Fruit fly (Drosophila melanogaster) whole organism, embryonic: Measurements from ENCODE around the gene CG4278.
A peak's percentile ranks its signal among the peaks of the same experiment; 100 is the strongest.

Experiments used
- CG1233 ChIP-seq: fragments of 200-800 bp; sonication (Bioruptor generic); optimal IDR thresholded peaks from 4 replicates; lab custom pipeline; 2018; ENCODE audit warnings: missing biosample characterization, mild to moderate bottlenecking, missing genetic modification characterization
- CG13287 ChIP-seq: fragments of 200-800 bp; sonication (Bioruptor generic); IDR thresholded peaks from 2 replicates; pipeline ENCODE4 v1.3.6; 2022; ENCODE audit warnings: missing biosample characterization, missing genetic modification characterization; ENCODE audit not compliant: partially characterized antibody
- CG13296 ChIP-seq: fragments of 200-800 bp; sonication (Bioruptor generic); optimal IDR thresholded peaks from 3 replicates; lab custom pipeline; 2018; ENCODE audit warnings: missing biosample characterization, mild to moderate bottlenecking, missing genetic modification characterization
- CG13624 ChIP-seq: fragments of 200-800 bp; sonication (Bioruptor generic); optimal IDR thresholded peaks from 2 replicates; lab custom pipeline; 2016; ENCODE audit warnings: missing biosample characterization, missing genetic modification characterization
- CG1529 ChIP-seq: fragments of 200-800 bp; sonication (Bioruptor generic); optimal IDR thresholded peaks from 3 replicates; lab custom pipeline; 2018; ENCODE audit warnings: missing biosample characterization, missing genetic modification characterization
- CG17361 ChIP-seq: fragments of 200-800 bp; sonication (Bioruptor generic); IDR thresholded peaks from 3 replicates; pipeline ENCODE4 v1.3.6; 2022; ENCODE audit warnings: missing biosample characterization, missing genetic modification characterization
- CG2129 ChIP-seq: fragments of 200-800 bp; sonication (Bioruptor generic); IDR thresholded peaks from 2 replicates; pipeline ENCODE4 v1.3.6; 2022; ENCODE audit warnings: missing biosample characterization, missing genetic modification characterization; ENCODE audit not compliant: partially characterized antibody
- CG34224 ChIP-seq: fragments of 200-800 bp; sonication (Bioruptor generic); IDR thresholded peaks from 3 replicates; pipeline ENCODE4 v1.3.6; 2022; ENCODE audit warnings: missing biosample characterization, missing genetic modification characterization; ENCODE audit not compliant: partially characterized antibody
- CG3847 ChIP-seq: fragments of 200-800 bp; sonication (Bioruptor generic); IDR thresholded peaks from 2 replicates; pipeline ENCODE4 v1.3.6; 2022; ENCODE audit warnings: missing biosample characterization, missing genetic modification characterization
- CG42726 ChIP-seq: fragments of 200-800 bp; sonication (Bioruptor generic); IDR thresholded peaks from 2 replicates; pipeline ENCODE4 v1.3.6; 2022; ENCODE audit warnings: missing biosample characterization, missing genetic modification characterization; ENCODE audit not compliant: partially characterized antibody
- CG43689 ChIP-seq: fragments of 200-800 bp; sonication (Bioruptor generic); IDR thresholded peaks from 2 replicates; pipeline ENCODE4 v1.3.6; 2022; ENCODE audit warnings: missing biosample characterization, missing genetic modification characterization
- CG7357 ChIP-seq: fragments of 200-800 bp; sonication (Bioruptor generic); IDR thresholded peaks from 3 replicates; pipeline ENCODE4 v1.3.6; 2022; ENCODE audit warnings: missing biosample characterization, missing genetic modification characterization
- CG7963 ChIP-seq: fragments of 200-800 bp; sonication (Bioruptor generic); IDR thresholded peaks from 3 replicates; pipeline ENCODE4 v1.3.6; 2022; ENCODE audit warnings: missing biosample characterization, missing genetic modification characterization; ENCODE audit not compliant: partially characterized antibody
- Dbx ChIP-seq: fragments of 200-800 bp; sonication (Bioruptor generic); IDR thresholded peaks from 3 replicates; pipeline ENCODE4 v1.3.6; 2022; ENCODE audit warnings: missing biosample characterization, missing genetic modification characterization
- Hand ChIP-seq: fragments of 200-800 bp; sonication (Bioruptor generic); optimal IDR thresholded peaks from 2 replicates; lab custom pipeline; 2017; ENCODE audit warnings: mild to moderate bottlenecking, missing biosample characterization, missing genetic modification reagents, missing genetic modification characterization
- Hr39 ChIP-seq: fragments of >200 bp; optimal IDR thresholded peaks from 2 replicates; lab custom pipeline; 2017
- MESR4 ChIP-seq: fragments of 200-800 bp; sonication (Bioruptor generic); optimal IDR thresholded peaks from 2 replicates; lab custom pipeline; 2018; ENCODE audit warnings: missing biosample characterization, mild to moderate bottlenecking, missing genetic modification characterization, moderate library complexity
- Max ChIP-seq: fragments of 200-800 bp; sonication (Bioruptor generic); optimal IDR thresholded peaks from 2 replicates; lab custom pipeline; 2016; ENCODE audit warnings: missing biosample characterization, mild to moderate bottlenecking, missing genetic modification characterization
- Nf-YC ChIP-seq: fragments of 200-800 bp; optimal IDR thresholded peaks from 3 replicates; lab custom pipeline; 2019; ENCODE audit warnings: missing biosample characterization, mild to moderate bottlenecking, missing genetic modification characterization, moderate library complexity
- Ravus ChIP-seq: fragments of 200-800 bp; sonication (Bioruptor generic); IDR thresholded peaks from 2 replicates; pipeline ENCODE4 v1.3.6; 2022; ENCODE audit warnings: missing biosample characterization, missing genetic modification characterization
- Rx ChIP-seq: fragments of 200-800 bp; sonication (Bioruptor generic); IDR thresholded peaks from 2 replicates; pipeline ENCODE4 v1.3.6; 2022; ENCODE audit warnings: missing biosample characterization, missing genetic modification characterization
- Sox102F ChIP-seq: fragments of 200-800 bp; sonication (Bioruptor generic); optimal IDR thresholded peaks from 2 replicates; lab custom pipeline; 2018; ENCODE audit warnings: missing biosample characterization, mild to moderate bottlenecking, missing genetic modification characterization, moderate library complexity
- Sry-β ChIP-seq: fragments of 200-800 bp; sonication (Bioruptor generic); optimal IDR thresholded peaks from 2 replicates; lab custom pipeline; 2018; ENCODE audit warnings: missing biosample characterization, mild to moderate bottlenecking, missing genetic modification characterization, moderate library complexity
- Trl ChIP-seq, 3 experiments: fragments of >200 bp in 2 of 3; fragments of 200-800 bp in 1 of 3; sonication (Bioruptor generic) in 1 of 3; optimal IDR thresholded peaks; 2 replicates in 1 of 3; 3 replicates in 2 of 3; lab custom pipeline; 2016 to 2017; ENCODE audit warnings: missing biosample characterization in 1 of 3, missing genetic modification characterization in 1 of 3
- br ChIP-seq: fragments of >200 bp; optimal IDR thresholded peaks from 2 replicates; lab custom pipeline; 2017
- cas ChIP-seq: fragments of 200-800 bp; sonication (Bioruptor generic); IDR thresholded peaks from 2 replicates; pipeline ENCODE4 v1.3.6; 2022; ENCODE audit warnings: missing biosample characterization, missing genetic modification characterization
- chif ChIP-seq, 2 experiments: fragments of 200-800 bp; sonication (Bioruptor generic); optimal IDR thresholded peaks; 3 replicates each; lab custom pipeline; 2016; ENCODE audit warnings: missing biosample characterization in 2 of 2, missing genetic modification characterization in 2 of 2
- corto ChIP-seq: fragments of 200-800 bp; sonication (Bioruptor generic); optimal IDR thresholded peaks from 2 replicates; lab custom pipeline; 2016; ENCODE audit warnings: missing biosample characterization, mild to moderate bottlenecking, missing genetic modification characterization, moderate library complexity
- crc ChIP-seq: fragments of 200-800 bp; sonication (Bioruptor generic); optimal IDR thresholded peaks from 2 replicates; lab custom pipeline; 2016; ENCODE audit warnings: missing biosample characterization, missing genetic modification characterization
- eyg ChIP-seq: fragments of 200-800 bp; sonication (Bioruptor generic); optimal IDR thresholded peaks from 3 replicates; lab custom pipeline; 2016; ENCODE audit warnings: missing biosample characterization, missing genetic modification characterization
- fd102C ChIP-seq: fragments of 200-800 bp; sonication (Bioruptor generic); optimal IDR thresholded peaks from 2 replicates; lab custom pipeline; 2018; ENCODE audit warnings: missing biosample characterization, mild to moderate bottlenecking, missing genetic modification characterization, moderate library complexity
- ftz-f1 ChIP-seq: fragments of 200-800 bp; sonication (Bioruptor generic); optimal IDR thresholded peaks from 2 replicates; lab custom pipeline; 2016; ENCODE audit warnings: missing biosample characterization, missing genetic modification characterization
- grn ChIP-seq: fragments of 200-800 bp; sonication (Bioruptor generic); optimal IDR thresholded peaks from 3 replicates; lab custom pipeline; 2017; ENCODE audit warnings: missing biosample characterization, missing genetic modification characterization
- h ChIP-seq: fragments of >200 bp; optimal IDR thresholded peaks from 2 replicates; lab custom pipeline; 2017
- ind ChIP-seq: fragments of 200-800 bp; sonication (Bioruptor generic); optimal IDR thresholded peaks from 3 replicates; lab custom pipeline; 2016; ENCODE audit warnings: missing biosample characterization, missing genetic modification characterization
- inv ChIP-seq: fragments of 200-800 bp; sonication (Bioruptor generic); IDR thresholded peaks from 2 replicates; pipeline ENCODE4 v1.3.6; 2022; ENCODE audit warnings: missing biosample characterization, missing genetic modification characterization; ENCODE audit not compliant: partially characterized antibody
- knrl ChIP-seq: fragments of 200-800 bp; sonication (Bioruptor generic); IDR thresholded peaks from 3 replicates; pipeline ENCODE4 v1.3.6; 2022; ENCODE audit warnings: missing biosample characterization, missing genetic modification characterization; ENCODE audit not compliant: partially characterized antibody
- lola ChIP-seq, 3 experiments: fragments of >200 bp in 2 of 3; fragments of 200-800 bp in 1 of 3; sonication (Bioruptor generic) in 1 of 3; optimal IDR thresholded peaks; 2 replicates each; lab custom pipeline; 2017 to 2019; ENCODE audit warnings: missing biosample characterization in 3 of 3, missing genetic modification characterization in 3 of 3, mild to moderate bottlenecking in 1 of 3, moderate library complexity in 1 of 3
- nau ChIP-seq: fragments of 200-800 bp; sonication (Bioruptor generic); optimal IDR thresholded peaks from 3 replicates; lab custom pipeline; 2017; ENCODE audit warnings: missing biosample characterization, mild to moderate bottlenecking, missing genetic modification characterization, missing genetic modification reagents
- p53 ChIP-seq: fragments of 200-800 bp; sonication (Bioruptor generic); optimal IDR thresholded peaks from 2 replicates; lab custom pipeline; 2016; ENCODE audit warnings: missing biosample characterization, missing genetic modification characterization
- peb ChIP-seq: fragments of 200-800 bp; sonication (Bioruptor generic); IDR thresholded peaks from 2 replicates; pipeline ENCODE4 v1.3.6; 2022; ENCODE audit warnings: missing biosample characterization, missing genetic modification characterization
- pzg ChIP-seq: fragments of 200-800 bp; sonication (Bioruptor generic); optimal IDR thresholded peaks from 3 replicates; lab custom pipeline; 2018; ENCODE audit warnings: missing biosample characterization, mild to moderate bottlenecking, missing genetic modification characterization, moderate library complexity
- sd ChIP-seq: fragments of 200-800 bp; sonication (Bioruptor generic); optimal IDR thresholded peaks from 3 replicates; lab custom pipeline; 2018; ENCODE audit warnings: missing biosample characterization, mild to moderate bottlenecking, missing genetic modification characterization, moderate library complexity
- sima ChIP-seq: fragments of 200-800 bp; sonication (Bioruptor generic); optimal IDR thresholded peaks from 2 replicates; lab custom pipeline; 2016; ENCODE audit warnings: missing biosample characterization, missing genetic modification characterization
- tap ChIP-seq: fragments of 200-800 bp; optimal IDR thresholded peaks from 3 replicates; lab custom pipeline; 2019; ENCODE audit warnings: missing biosample characterization, mild to moderate bottlenecking, missing genetic modification characterization, moderate library complexity
- tll ChIP-seq, 2 experiments: fragments of 200-800 bp in 1 of 2; fragments of >200 bp in 1 of 2; sonication (Bioruptor generic) in 1 of 2; optimal IDR thresholded peaks; 2 replicates each; lab custom pipeline; 2017 to 2019; ENCODE audit warnings: missing biosample characterization in 2 of 2, missing genetic modification characterization in 2 of 2, mild to moderate bottlenecking in 1 of 2, moderate library complexity in 1 of 2
- unpg ChIP-seq: fragments of 200-800 bp; sonication (Bioruptor generic); optimal IDR thresholded peaks from 3 replicates; lab custom pipeline; 2018; ENCODE audit warnings: missing biosample characterization, mild to moderate bottlenecking, missing genetic modification characterization, moderate library complexity
- vvl ChIP-seq: fragments of 200-800 bp; sonication (Bioruptor generic); IDR thresholded peaks from 2 replicates; pipeline ENCODE4 v1.3.6; 2022; ENCODE audit warnings: missing biosample characterization, missing genetic modification characterization

Gene CG4278

DNA sequence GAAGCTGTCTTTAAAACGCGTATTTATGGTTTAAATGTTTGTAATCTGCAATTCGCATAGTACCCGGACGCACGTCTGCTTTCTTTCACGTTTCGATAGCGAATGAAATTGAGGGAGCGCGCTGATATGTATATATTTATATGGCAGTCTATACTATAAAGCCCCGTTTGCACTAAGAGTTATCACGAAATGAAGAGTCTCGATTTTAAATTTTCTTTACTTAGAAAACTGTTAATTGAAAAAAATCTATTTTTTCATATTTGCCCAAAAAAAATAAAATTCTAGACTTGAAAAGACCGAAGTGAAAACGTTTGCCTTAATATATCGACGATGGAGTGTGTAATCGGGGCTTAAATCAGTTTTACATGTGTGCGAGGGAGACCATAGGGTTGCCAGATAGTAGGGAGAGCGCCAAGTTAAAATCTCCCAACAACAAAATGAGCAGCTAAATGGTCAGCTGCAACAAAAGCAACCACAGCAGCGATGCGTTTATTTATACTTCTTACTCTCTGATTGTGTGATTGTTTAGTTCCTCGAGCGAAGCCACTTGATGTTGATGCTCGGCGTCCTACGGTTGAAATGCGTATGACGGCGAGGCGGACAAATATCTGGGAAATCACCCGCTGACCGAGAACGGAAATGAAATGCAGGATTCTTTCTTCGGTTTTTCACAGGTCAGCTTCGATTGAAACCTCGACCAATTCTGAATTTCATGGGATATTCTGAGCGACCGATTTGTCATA lies 1.2 kb upstream of the CG4278 start, which contains the start of gene cact (continued):
- TF ChIP-seq CG1529 (GFP tag; lab: Kevin White, UChicago) (peak; percentile 82), pzg (peak; percentile 66), CG7357 (GFP tag; lab: Robert Waterston, UW) (peak; percentile 88), nau (peak; percentile 83), tap (peak; percentile 71), knrl (GFP tag; lab: Robert Waterston, UW) (peak; percentile 75), cas (peak; percentile 45; the same call in 1 of the 2 replicates), CG3847 (peak; percentile 92), eyg (GFP tag; lab: Kevin White, UChicago) (peak; percentile 89), CG34224 (GFP tag; lab: Robert Waterston, UW) (no peak), CG7963 (no peak), Sox102F (GFP tag; lab: Kevin White, UChicago) (peak; percentile 95), CG43689 (GFP tag; lab: Robert Waterston, UW) (no peak; the same call in none of the 2 replicates), p53 (peak; percentile 83), sima (GFP tag; lab: Kevin White, UChicago) (peak; percentile 70), Trl (optimal IDR thresholded peaks at IDR 0.05; lab: Kevin White, UChicago) (peak; percentile 79 to 84), Trl (GFP tag; optimal IDR thresholded peaks at IDR 0.05; lab: Kevin White, UChicago) (peak; percentile 97), Dbx (GFP tag; lab: Robert Waterston, UW) (peak; percentile 91), crc (GFP tag; lab: Kevin White, UChicago) (peak; percentile 93), vvl (GFP tag; lab: Robert Waterston, UW) (peak; percentile 96), CG1233 (GFP tag; lab: Kevin White, UChicago) (peak; percentile 77), ind (GFP tag; lab: Kevin White, UChicago) (peak; percentile 94), Max (peak; percentile 87), Rx (GFP tag; lab: Robert Waterston, UW) (peak; percentile 85), sd (no peak), br (lab: Kevin White, UChicago) (no peak), Hand (peak; percentile 64), CG2129 (GFP tag; lab: Robert Waterston, UW) (no peak), peb (peak; percentile 74), CG17361 (GFP tag; lab: Robert Waterston, UW) (peak; percentile 93), Sry-β (GFP tag; lab: Kevin White, UChicago) (peak; percentile 47), h (lab: Kevin White, UChicago) (no peak), tll (GFP tag; optimal IDR thresholded peaks at IDR 0.05; lab: Kevin White, UChicago) (peak; percentile 6 to 74), grn (GFP tag; lab: Kevin White, UChicago) (peak; percentile 77), corto (GFP tag; lab: Kevin White, UChicago) (peak; percentile 78), CG13624 (GFP tag; lab: Kevin White, UChicago) (peak; percentile 94), Nf-YC (tag; lab: Kevin White, UChicago) (peak; percentile 84), unpg (peak; percentile 95), fd102C (GFP tag; lab: Kevin White, UChicago) (peak; percentile 49), CG13296 (GFP tag; lab: Kevin White, UChicago) (peak; percentile 85), lola (GFP tag; optimal IDR thresholded peaks at IDR 0.05; lab: Kevin White, UChicago) (peak in 1 of 3 experiments; percentile 90), CG13287 (GFP tag; lab: Robert Waterston, UW) (peak; percentile 68), MESR4 (GFP tag; lab: Kevin White, UChicago) (peak; percentile 29), CG42726 (peak; percentile 45; the same call in 1 of the 2 replicates), inv (no peak), Ravus (GFP tag; lab: Robert Waterston, UW) (peak; percentile 75), chif (GFP tag; optimal IDR thresholded peaks at IDR 0.05; lab: Kevin White, UChicago) (peak; percentile 86 to 95), ftz-f1 (GFP tag; lab: Kevin White, UChicago) (peak; percentile 27), Hr39 (no peak)
